Fruit fly (Drosophila melanogaster) whole organism, embryonic: Measurements from ENCODE around the gene Mic26-27.
A peak's percentile ranks its signal among the peaks of the same experiment; 100 is the strongest.

Source experiments
- Antp ChIP-seq: fragments of 200-800 bp; sonication (Bioruptor generic); optimal IDR thresholded peaks from 3 replicates; lab custom pipeline; 2016; ENCODE audit warnings: missing biosample characterization, missing genetic modification characterization
- B-H2 ChIP-seq: fragments of 200-800 bp; sonication (Bioruptor generic); optimal IDR thresholded peaks from 2 replicates; lab custom pipeline; 2018; ENCODE audit warnings: missing biosample characterization, mild to moderate bottlenecking, missing genetic modification characterization
- CG10366 ChIP-seq: fragments of 200-800 bp; sonication (Bioruptor generic); IDR thresholded peaks from 2 replicates; pipeline ENCODE4 v1.3.6; 2022; ENCODE audit warnings: missing biosample characterization, missing genetic modification characterization
- CG11695 ChIP-seq: fragments of 200-800 bp; sonication (Bioruptor generic); IDR thresholded peaks from 3 replicates; pipeline ENCODE4 v1.3.6; 2022; ENCODE audit warnings: missing biosample characterization, missing genetic modification characterization
- CG12744 ChIP-seq: fragments of 200-800 bp; sonication (Bioruptor generic); optimal IDR thresholded peaks from 2 replicates; lab custom pipeline; 2016; ENCODE audit warnings: missing biosample characterization, missing genetic modification characterization
- CG13123 ChIP-seq: fragments of 200-800 bp; sonication (Bioruptor generic); optimal IDR thresholded peaks from 2 replicates; lab custom pipeline; 2016; ENCODE audit warnings: missing biosample characterization, missing genetic modification characterization
- CG14050 ChIP-seq: fragments of 200-800 bp; sonication (Bioruptor generic); IDR thresholded peaks from 3 replicates; pipeline ENCODE4 v1.3.6; 2022; ENCODE audit warnings: missing biosample characterization, missing genetic modification characterization
- CG14667 ChIP-seq: fragments of 200-800 bp; sonication (Bioruptor generic); IDR thresholded peaks from 2 replicates; pipeline ENCODE4 v1.3.6; 2022; ENCODE audit warnings: missing biosample characterization, missing genetic modification characterization
- CG17829 ChIP-seq: fragments of 200-800 bp; optimal IDR thresholded peaks from 2 replicates; lab custom pipeline; 2019; ENCODE audit warnings: missing biosample characterization, mild to moderate bottlenecking, missing genetic modification characterization, moderate library complexity
- CG2129 ChIP-seq: fragments of 200-800 bp; sonication (Bioruptor generic); IDR thresholded peaks from 2 replicates; pipeline ENCODE4 v1.3.6; 2022; ENCODE audit warnings: missing biosample characterization, missing genetic modification characterization; ENCODE audit not compliant: partially characterized antibody
- CG3726 ChIP-seq: fragments of 200-800 bp; sonication (Bioruptor generic); IDR thresholded peaks from 3 replicates; pipeline ENCODE4, ENCODE4 v1.3.6; 2022; ENCODE audit warnings: missing biosample characterization, missing genetic modification characterization
- CG3838 ChIP-seq: fragments of 200-800 bp; sonication (Bioruptor generic); optimal IDR thresholded peaks from 3 replicates; lab custom pipeline; 2016; ENCODE audit warnings: missing biosample characterization, missing genetic modification characterization
- CG42726 ChIP-seq: fragments of 200-800 bp; sonication (Bioruptor generic); IDR thresholded peaks from 2 replicates; pipeline ENCODE4 v1.3.6; 2022; ENCODE audit warnings: missing biosample characterization, missing genetic modification characterization; ENCODE audit not compliant: partially characterized antibody
- CG4328 ChIP-seq: fragments of 200-800 bp; sonication (Bioruptor generic); optimal IDR thresholded peaks from 3 replicates; lab custom pipeline; 2017; ENCODE audit warnings: missing biosample characterization, missing genetic modification reagents, missing genetic modification characterization
- CG4617 ChIP-seq: fragments of 200-800 bp; sonication (Bioruptor generic); optimal IDR thresholded peaks from 3 replicates; lab custom pipeline; 2016; ENCODE audit warnings: missing biosample characterization, missing genetic modification characterization, borderline replicate concordance
- CG6175 ChIP-seq: fragments of 200-800 bp; sonication (Bioruptor generic); IDR thresholded peaks from 3 replicates; pipeline ENCODE4 v1.3.6; 2022; ENCODE audit warnings: missing biosample characterization, missing genetic modification characterization
- CG6654 ChIP-seq: fragments of 200-800 bp; sonication (Bioruptor generic); optimal IDR thresholded peaks from 2 replicates; lab custom pipeline; 2017; ENCODE audit warnings: missing biosample characterization, mild to moderate bottlenecking, missing genetic modification characterization
- CG6683 ChIP-seq: fragments of 200-800 bp; sonication (Bioruptor generic); optimal IDR thresholded peaks from 2 replicates; lab custom pipeline; 2017; ENCODE audit warnings: missing biosample characterization, mild to moderate bottlenecking, missing genetic modification characterization, missing genetic modification reagents
- CG8478 ChIP-seq: fragments of >200 bp; optimal IDR thresholded peaks from 2 replicates; lab custom pipeline; 2018
- CG8924 ChIP-seq: fragments of 200-800 bp; optimal IDR thresholded peaks from 3 replicates; lab custom pipeline; 2019; ENCODE audit warnings: missing biosample characterization, mild to moderate bottlenecking, missing genetic modification characterization, moderate library complexity
- CG9727 ChIP-seq: fragments of 200-800 bp; sonication (Bioruptor generic); optimal IDR thresholded peaks from 3 replicates; lab custom pipeline; 2017; ENCODE audit warnings: missing biosample characterization, mild to moderate bottlenecking, missing genetic modification characterization
- CG9932 ChIP-seq: fragments of 200-800 bp; sonication (Bioruptor generic); IDR thresholded peaks from 2 replicates; pipeline ENCODE4 v1.3.6; 2022; ENCODE audit warnings: missing biosample characterization, missing genetic modification characterization
- CHES-1-like ChIP-seq: fragments of 200-800 bp; sonication (Bioruptor generic); optimal IDR thresholded peaks from 2 replicates; lab custom pipeline; 2016; ENCODE audit warnings: missing biosample characterization, missing genetic modification characterization
- D19B ChIP-seq: fragments of 200-800 bp; sonication (Bioruptor generic); optimal IDR thresholded peaks from 2 replicates; lab custom pipeline; 2017; ENCODE audit warnings: missing biosample characterization, mild to moderate bottlenecking, missing genetic modification characterization
- Fer1 ChIP-seq: fragments of 200-800 bp; sonication (Bioruptor generic); optimal IDR thresholded peaks from 2 replicates; lab custom pipeline; 2017; ENCODE audit warnings: missing biosample characterization, mild to moderate bottlenecking, missing genetic modification characterization
- Gug ChIP-seq: fragments of 200-800 bp; sonication (Bioruptor generic); IDR thresholded peaks from 4 replicates; pipeline ENCODE4 v1.3.6; 2022; ENCODE audit warnings: missing biosample characterization, missing genetic modification characterization
- Hr39 ChIP-seq: fragments of >200 bp; optimal IDR thresholded peaks from 2 replicates; lab custom pipeline; 2017
- Mes4 ChIP-seq: fragments of 200-800 bp; sonication (Bioruptor generic); optimal IDR thresholded peaks from 2 replicates; lab custom pipeline; 2016; ENCODE audit warnings: missing biosample characterization, missing genetic modification characterization
- Oaz ChIP-seq: fragments of 200-800 bp; sonication (Bioruptor generic); IDR thresholded peaks from 2 replicates; pipeline ENCODE4 v1.3.6; 2022; ENCODE audit warnings: missing biosample characterization, missing genetic modification characterization
- Poxn ChIP-seq: fragments of 200-800 bp; sonication (Bioruptor generic); IDR thresholded peaks from 2 replicates; pipeline ENCODE4 v1.3.6; 2022; ENCODE audit warnings: missing biosample characterization, missing genetic modification characterization
- Rfx ChIP-seq: fragments of 200-800 bp; sonication (Bioruptor generic); IDR thresholded peaks from 2 replicates; pipeline ENCODE4 v1.3.6; 2022; ENCODE audit warnings: missing biosample characterization, missing genetic modification characterization
- Rx ChIP-seq: fragments of 200-800 bp; sonication (Bioruptor generic); IDR thresholded peaks from 2 replicates; pipeline ENCODE4 v1.3.6; 2022; ENCODE audit warnings: missing biosample characterization, missing genetic modification characterization
- amos ChIP-seq: fragments of 200-800 bp; sonication (Bioruptor generic); IDR thresholded peaks from 2 replicates; pipeline ENCODE4 v1.3.6; 2022; ENCODE audit warnings: missing biosample characterization, missing genetic modification characterization; ENCODE audit not compliant: partially characterized antibody
- ap ChIP-seq: fragments of 200-800 bp; sonication (Bioruptor generic); IDR thresholded peaks from 2 replicates; pipeline ENCODE4 v1.3.6; 2022; ENCODE audit warnings: missing biosample characterization, missing genetic modification characterization
- az2 ChIP-seq: fragments of 200-800 bp; sonication (Bioruptor generic); optimal IDR thresholded peaks from 3 replicates; lab custom pipeline; 2016; ENCODE audit warnings: missing biosample characterization, missing genetic modification characterization
- bcd ChIP-seq: fragments of 200-800 bp; sonication (Bioruptor generic); optimal IDR thresholded peaks from 2 replicates; lab custom pipeline; 2017; ENCODE audit warnings: missing biosample characterization, mild to moderate bottlenecking, missing genetic modification characterization
- cg ChIP-seq: fragments of 200-800 bp; sonication (Bioruptor generic); optimal IDR thresholded peaks from 3 replicates; lab custom pipeline; 2019; ENCODE audit warnings: missing biosample characterization, mild to moderate bottlenecking, missing genetic modification characterization, moderate library complexity
- chif ChIP-seq, 2 experiments: fragments of 200-800 bp; sonication (Bioruptor generic); optimal IDR thresholded peaks; 3 replicates each; lab custom pipeline; 2016; ENCODE audit warnings: missing biosample characterization in 2 of 2, missing genetic modification characterization in 2 of 2
- crol ChIP-seq: fragments of 200-800 bp; sonication (Bioruptor generic); IDR thresholded peaks from 2 replicates; pipeline ENCODE4 v1.3.6; 2022; ENCODE audit warnings: missing biosample characterization, missing genetic modification characterization
- dan ChIP-seq: fragments of 200-800 bp; sonication (Bioruptor generic); IDR thresholded peaks from 2 replicates; pipeline ENCODE4 v1.3.6; 2022; ENCODE audit warnings: missing biosample characterization, missing genetic modification characterization
- dmrt99B ChIP-seq: fragments of 200-800 bp; sonication (Bioruptor generic); optimal IDR thresholded peaks from 2 replicates; lab custom pipeline; 2018; ENCODE audit warnings: missing biosample characterization, mild to moderate bottlenecking, missing genetic modification characterization, moderate library complexity
- dysf ChIP-seq: fragments of 200-800 bp; sonication (Bioruptor generic); IDR thresholded peaks from 3 replicates; pipeline ENCODE4 v1.3.6; 2022; ENCODE audit warnings: missing biosample characterization, missing genetic modification characterization
- eve ChIP-seq, 2 experiments: fragments of >200 bp; optimal IDR thresholded peaks; 2 replicates each; lab custom pipeline; 2017; ENCODE audit warnings: missing biosample characterization in 2 of 2, missing genetic modification characterization in 2 of 2
- exex ChIP-seq: fragments of 200-800 bp; sonication (Bioruptor generic); optimal IDR thresholded peaks from 4 replicates; lab custom pipeline; 2018; ENCODE audit warnings: missing biosample characterization, mild to moderate bottlenecking, missing genetic modification characterization, moderate library complexity
- gcm2 ChIP-seq: fragments of 200-800 bp; sonication (Bioruptor generic); optimal IDR thresholded peaks from 2 replicates; lab custom pipeline; 2016; ENCODE audit warnings: missing biosample characterization, missing genetic modification characterization
- pnt ChIP-seq: fragments of 200-800 bp; sonication (Bioruptor generic); optimal IDR thresholded peaks from 3 replicates; lab custom pipeline; 2016; ENCODE audit warnings: missing biosample characterization, missing genetic modification characterization
- salm ChIP-seq: fragments of 200-800 bp; sonication (Bioruptor generic); optimal IDR thresholded peaks from 2 replicates; lab custom pipeline; 2018; ENCODE audit warnings: missing biosample characterization, mild to moderate bottlenecking, missing genetic modification characterization
- sim ChIP-seq: fragments of 200-800 bp; sonication (Bioruptor generic); IDR thresholded peaks from 2 replicates; pipeline ENCODE4 v1.3.6; 2022; ENCODE audit warnings: missing biosample characterization, missing genetic modification characterization
- slp2 ChIP-seq: fragments of 200-800 bp; sonication (Bioruptor generic); optimal IDR thresholded peaks from 2 replicates; lab custom pipeline; 2016; ENCODE audit warnings: missing biosample characterization, missing genetic modification characterization
- wdn ChIP-seq: fragments of 200-800 bp; sonication (Bioruptor generic); IDR thresholded peaks from 2 replicates; pipeline ENCODE4 v1.3.6; 2022; ENCODE audit warnings: missing biosample characterization, missing genetic modification characterization
- zen ChIP-seq: fragments of 200-800 bp; sonication (Bioruptor generic); optimal IDR thresholded peaks from 3 replicates; lab custom pipeline; 2018; ENCODE audit warnings: missing biosample characterization, mild to moderate bottlenecking, missing genetic modification characterization, moderate library complexity

The Mic26-27 gene

DNA sequence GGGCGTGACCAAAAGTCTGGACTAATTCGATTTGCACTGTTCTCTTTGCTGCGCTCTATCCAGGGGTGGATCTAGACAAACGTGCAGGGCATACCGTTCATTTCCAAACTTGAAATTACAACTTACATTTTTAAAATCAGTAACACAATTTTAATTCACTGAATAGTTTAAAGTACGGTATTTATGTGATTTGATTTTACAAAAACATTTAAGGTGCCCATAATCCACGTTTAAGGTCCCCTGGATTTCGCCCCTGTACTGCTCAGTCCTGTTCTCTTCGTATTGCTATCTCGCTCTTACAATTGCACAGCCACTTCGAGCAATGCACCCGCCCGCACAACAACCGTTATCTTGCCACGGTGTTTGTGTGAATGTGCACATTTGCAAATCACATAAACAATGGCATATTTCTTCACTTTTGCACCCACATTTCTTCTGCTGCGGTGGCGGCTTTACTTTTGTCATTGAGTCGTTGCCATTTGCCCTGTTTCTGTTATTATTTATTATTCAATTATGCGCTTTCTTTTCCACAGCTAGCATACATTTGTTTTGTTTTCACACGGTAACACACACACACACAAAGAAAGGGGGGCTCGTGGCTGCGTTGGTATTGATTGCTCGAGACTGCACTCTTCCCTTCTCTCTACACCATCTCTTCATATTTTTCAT, 48.9 kb downstream of the Mic26-27 start (continued):
- TF ChIP-seq CG6683 (GFP tag; lab: Kevin White, UChicago): no peak
- TF ChIP-seq CG11695: peak; percentile 81
- peak; percentile 85 for TF ChIP-seq dmrt99B (tag; lab: Kevin White, UChicago)
- peak; percentile 95 for TF ChIP-seq zen
- peak; percentile 83; the same call in 2 of the 3 replicates for TF ChIP-seq CG3726 (GFP tag; lab: Robert Waterston, UW)
- TF ChIP-seq gcm2 (GFP tag; lab: Kevin White, UChicago): no peak
- no peak; the same call in 1 of the 2 replicates for TF ChIP-seq CG42726 (GFP tag; lab: Robert Waterston, UW)
- TF ChIP-seq CG6654: peak; percentile 35
- peak; percentile 70 for TF ChIP-seq CG10366 (GFP tag; lab: Robert Waterston, UW)
- TF ChIP-seq bcd: peak; percentile 51
- TF ChIP-seq cg: peak; percentile 82
- TF ChIP-seq eve (GFP tag; optimal IDR thresholded peaks at IDR 0.05; lab: Kevin White, UChicago): no peak
- no peak for TF ChIP-seq CG3838 (GFP tag; lab: Kevin White, UChicago)
- no peak for TF ChIP-seq B-H2 (GFP tag; lab: Kevin White, UChicago)
- TF ChIP-seq dan (GFP tag; lab: Robert Waterston, UW): peak; percentile 75
- no peak for TF ChIP-seq D19B (GFP tag; lab: Kevin White, UChicago)
- TF ChIP-seq Fer1 (GFP tag; lab: Kevin White, UChicago): peak; percentile 27
- 0 out of 2 replicates have a peak, but pooled peaks have one; percentile 24 for TF ChIP-seq CG9932
- TF ChIP-seq Gug (GFP tag; lab: Robert Waterston, UW): peak; percentile 75
- TF ChIP-seq Rx (GFP tag; lab: Robert Waterston, UW): no peak
- TF ChIP-seq CG14667 (GFP tag; lab: Robert Waterston, UW): peak; percentile 67; the same call in 1 of the 2 replicates
- peak; percentile 89 for TF ChIP-seq CG17829 (tag; lab: Kevin White, UChicago)
- TF ChIP-seq CG8924 (tag; lab: Kevin White, UChicago): peak; percentile 78
- peak; percentile 83 for TF ChIP-seq CG9727 (GFP tag; lab: Kevin White, UChicago)
- peak; percentile 73 to 88 for TF ChIP-seq chif (GFP tag; optimal IDR thresholded peaks at IDR 0.05; lab: Kevin White, UChicago)
- TF ChIP-seq CG8478 (lab: Kevin White, UChicago): no peak
- peak; percentile 60 for TF ChIP-seq amos
- peak; percentile 53 for TF ChIP-seq Mes4 (GFP tag; lab: Kevin White, UChicago)
- peak; percentile 37; the same call in 1 of the 3 replicates for TF ChIP-seq CG6175 (GFP tag; lab: Robert Waterston, UW)
- no peak for TF ChIP-seq Poxn (GFP tag; lab: Robert Waterston, UW)
- no peak for TF ChIP-seq sim (GFP tag; lab: Robert Waterston, UW)
- TF ChIP-seq Oaz (GFP tag; lab: Robert Waterston, UW): 0 out of 2 replicates have a peak, but pooled peaks have one; percentile 21
- peak; percentile 55; the same call in 1 of the 2 replicates for TF ChIP-seq Rfx (GFP tag; lab: Robert Waterston, UW)
- TF ChIP-seq dysf: peak; percentile 76
- no peak for TF ChIP-seq CG2129 (GFP tag; lab: Robert Waterston, UW)
- TF ChIP-seq az2 (GFP tag; lab: Kevin White, UChicago): peak; percentile 81
- no peak for TF ChIP-seq Hr39 (lab: Kevin White, UChicago)
- peak; percentile 60 for TF ChIP-seq salm (tag; lab: Kevin White, UChicago)
- peak; percentile 47; the same call in 1 of the 2 replicates for TF ChIP-seq ap (GFP tag; lab: Robert Waterston, UW)
- TF ChIP-seq CHES-1-like: peak; percentile 69
- peak; percentile 25 for TF ChIP-seq CG12744 (GFP tag; lab: Kevin White, UChicago)
- peak; percentile 57 for TF ChIP-seq CG14050
- peak; percentile 47 for TF ChIP-seq slp2
- no peak for TF ChIP-seq exex (tag; lab: Kevin White, UChicago)
- peak; percentile 83 for TF ChIP-seq pnt
- no peak for TF ChIP-seq CG4328 (GFP tag; lab: Kevin White, UChicago)
- peak; percentile 28 for TF ChIP-seq CG4617 (GFP tag; lab: Kevin White, UChicago)
- no peak for TF ChIP-seq crol (GFP tag; lab: Robert Waterston, UW)
- TF ChIP-seq wdn (GFP tag; lab: Robert Waterston, UW): no peak
- TF ChIP-seq Antp (GFP tag; lab: Kevin White, UChicago): peak; percentile 78
- no peak for TF ChIP-seq CG13123 (GFP tag; lab: Kevin White, UChicago)
